Worm (Caenorhabditis elegans) whole organism, L4/young adult: ENCODE results near the gene hmg-12.

ENCODE experiments used
- W03F9.2 ChIP-seq: fragments of 150-350 bp; optimal IDR thresholded peaks from 2 replicates; lab custom pipeline; 2014; ENCODE audit warnings: missing biosample characterization, missing genetic modification characterization
- dao-5 ChIP-seq: sonication (generic microtip); optimal IDR thresholded peaks from 2 replicates; lab custom pipeline; 2016; ENCODE audit warnings: missing genotype, missing genetic modification characterization, moderate library complexity, missing compliant biosample characterization
- him-1 ChIP-seq: sonication (generic microtip); optimal IDR thresholded peaks from 2 replicates; lab custom pipeline; 2016; ENCODE audit warnings: missing genotype, missing genetic modification reagents, missing genetic modification characterization, missing compliant biosample characterization

DNA sequence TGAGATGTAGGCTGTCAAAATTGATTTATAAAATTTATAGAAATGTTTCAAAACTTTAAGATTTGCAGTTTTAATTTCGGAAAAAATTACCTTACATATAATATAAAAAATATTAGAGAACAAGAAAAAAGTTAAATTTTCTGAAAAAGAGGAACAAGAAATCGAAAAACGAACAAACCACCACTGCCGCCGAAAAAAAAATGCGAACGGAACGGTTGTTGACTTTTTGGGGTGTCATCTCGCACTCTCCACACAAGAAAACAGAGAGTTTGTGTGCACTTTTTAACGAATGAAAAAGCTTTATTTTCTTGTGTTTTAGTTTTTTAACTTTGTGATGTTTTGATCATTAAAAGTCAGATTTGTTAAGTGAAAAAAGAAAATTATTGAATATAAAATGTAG lies 8.9 kb downstream of the hmg-12 start:
- TF ChIP-seq dao-5 (tag; lab: Kevin White, UChicago) (no peak), him-1 (no peak), W03F9.2 (tag; lab: Kevin White, UChicago) (no peak)
